Worm (Caenorhabditis elegans): Measurements from ENCODE around the gene nhr-120.

Gene nhr-120

DNA sequence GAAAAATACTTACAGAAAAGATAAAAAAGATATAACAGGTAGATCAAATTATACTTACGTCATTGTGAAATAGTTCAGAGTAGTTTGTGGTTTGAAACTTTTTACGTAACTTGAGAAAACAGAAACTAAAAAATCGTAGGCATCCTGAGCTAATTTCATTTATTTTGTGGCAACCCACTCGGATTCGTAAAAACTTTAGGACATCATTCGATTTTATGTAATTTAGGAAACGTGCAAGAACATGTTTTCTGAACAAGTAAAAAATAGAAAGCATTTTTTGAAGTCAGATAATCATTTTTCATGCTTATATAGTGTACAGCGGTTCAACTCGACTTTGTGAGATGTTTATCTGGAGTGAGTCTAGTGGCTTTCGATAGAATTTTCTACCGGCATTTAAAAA is 41.7 kb downstream of the nhr-120 start, which contains the start of gene hic-1:
hic-1 (minus strand) TSS at position 101 of the 400 bp plus-strand sequence.
- TF ChIP-seq lin-14 (GFP tag; optimal IDR thresholded peaks at IDR 0.05): peak; percentile 27
- TF ChIP-seq snu-23 (GFP tag; optimal IDR thresholded peaks at IDR 0.05): no peak

DNA sequence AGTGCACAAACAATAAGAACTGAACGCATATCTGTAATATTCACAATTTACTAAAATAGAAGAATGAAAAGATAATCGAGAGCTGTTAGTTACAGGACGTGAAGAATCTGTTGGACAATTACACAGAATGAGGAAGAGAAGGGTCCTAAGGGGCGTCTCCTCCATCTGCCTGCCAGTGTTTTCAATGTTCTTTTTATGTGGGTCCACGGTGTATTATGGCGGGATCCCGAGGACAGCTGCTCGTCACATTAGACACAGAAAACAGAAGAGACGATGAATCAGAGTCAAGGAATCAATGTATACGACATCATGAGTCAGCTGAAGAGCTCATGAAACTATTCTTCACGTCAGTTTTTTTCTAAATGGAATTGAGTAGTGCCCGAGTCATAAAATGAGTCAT is 43.3 kb downstream of the nhr-120 start, which contains the start of gene ttr-6:
ttr-6 (minus strand) TSS at position 33 of the 400 bp plus-strand sequence.
- no peak for TF ChIP-seq ceh-88 (GFP tag; IDR thresholded peaks at IDR 0.05)
- TF ChIP-seq pag-3 (tag; optimal IDR thresholded peaks at IDR 0.05; ENCODE audit: borderline replicate concordance, insufficient read depth): peak; percentile 34
- no peak for TF ChIP-seq efl-1 (optimal IDR thresholded peaks at IDR 0.05)
- TF ChIP-seq efl-1 (GFP tag; optimal IDR thresholded peaks at IDR 0.05 in 1 of 2): peak in 1 of 2 experiments; percentile 31
- TF ChIP-seq snu-23 (GFP tag; optimal IDR thresholded peaks at IDR 0.05): peak; percentile 2
- peak; percentile 69 for TF ChIP-seq rnt-1 (tag; optimal IDR thresholded peaks at IDR 0.05)
- TF ChIP-seq ama-1 (optimal IDR thresholded peaks at IDR 0.05): no peak
- peak; percentile 23; the same call in 1 of the 2 replicates for TF ChIP-seq nhr-19 (GFP tag; conservative IDR thresholded peaks at IDR 0.05)
- TF ChIP-seq ces-1 (GFP tag; optimal IDR thresholded peaks at IDR 0.05): no peak
- TF ChIP-seq lin-14 (GFP tag; optimal IDR thresholded peaks at IDR 0.05): peak; percentile 53
- peak; percentile 42 for TF ChIP-seq nhr-71 (tag; optimal IDR thresholded peaks at IDR 0.05)
- no peak for TF ChIP-seq tbx-2 (tag; optimal IDR thresholded peaks at IDR 0.05)
- no peak for TF ChIP-seq xbp-1 (tag; optimal IDR thresholded peaks at IDR 0.05)
- no peak for TF ChIP-seq nhr-28 (tag; optimal IDR thresholded peaks at IDR 0.05)

DNA sequence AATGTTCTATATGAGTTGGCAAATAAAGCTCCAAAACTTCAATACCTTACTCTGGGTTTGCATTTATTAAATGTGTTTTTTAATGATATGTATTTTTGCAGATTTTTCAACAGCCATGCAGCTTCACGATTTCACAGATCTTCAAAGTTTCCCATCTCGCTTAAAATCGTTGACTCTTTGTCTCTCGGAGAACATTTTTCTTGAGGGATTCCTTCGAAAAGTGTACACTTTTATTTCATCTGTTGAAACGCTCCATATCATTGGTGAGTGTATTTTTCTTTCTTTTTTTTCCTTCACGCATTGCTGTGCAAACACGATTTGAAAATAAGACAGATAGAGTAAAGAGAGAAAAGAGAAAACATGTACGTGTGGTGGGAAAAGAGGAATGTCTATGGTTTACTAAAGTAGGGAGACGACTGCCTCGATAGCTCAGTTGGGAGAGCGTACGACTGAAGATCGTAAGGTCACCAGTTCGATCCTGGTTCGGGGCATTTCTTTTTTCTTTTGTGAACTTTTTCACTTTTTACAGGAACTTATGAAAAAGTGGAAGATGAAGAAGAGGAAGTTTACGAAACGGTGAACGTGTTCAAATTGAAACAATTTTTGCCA is 47.1 kb downstream of the nhr-120 start:
- TF ChIP-seq zip-4 (GFP tag; optimal IDR thresholded peaks at IDR 0.05) (peak; percentile 34), swsn-7 (tag; optimal IDR thresholded peaks at IDR 0.05) (peak; percentile 76), efl-3 (GFP tag; optimal IDR thresholded peaks at IDR 0.05) (no peak), hpl-2 (GFP tag; optimal IDR thresholded peaks at IDR 0.05) (peak; percentile 14), fkh-4 (tag; optimal IDR thresholded peaks at IDR 0.05; ENCODE audit: borderline replicate concordance) (no peak), lsy-2 (tag; optimal IDR thresholded peaks at IDR 0.05) (peak; percentile 33 to 67), elt-2 (tag; optimal IDR thresholded peaks at IDR 0.05) (peak; percentile 33), mdl-1 (tag; optimal IDR thresholded peaks at IDR 0.05) (peak in 1 of 2 experiments; percentile 33), mep-1 (tag; optimal IDR thresholded peaks at IDR 0.05) (peak; percentile 70), snu-23 (GFP tag; optimal IDR thresholded peaks at IDR 0.05) (peak; percentile 85), sox-4 (tag; optimal IDR thresholded peaks at IDR 0.05) (no peak), nhr-84 (tag; optimal IDR thresholded peaks at IDR 0.05) (no peak), lir-3 (tag; optimal IDR thresholded peaks at IDR 0.05; ENCODE audit: poor library complexity) (peak; percentile 30), tbx-2 (tag; optimal IDR thresholded peaks at IDR 0.05) (peak; percentile 67), C16A3.4 (tag; optimal IDR thresholded peaks at IDR 0.05) (peak; percentile 71), dsc-1 (tag; optimal IDR thresholded peaks at IDR 0.05) (peak; percentile 79), ets-5 (GFP tag; IDR thresholded peaks at IDR 0.05) (no peak), nhr-19 (GFP tag; conservative IDR thresholded peaks at IDR 0.05) (peak; percentile 76), dpl-1 (GFP tag; optimal IDR thresholded peaks at IDR 0.05) (no peak), ztf-4 (tag; optimal IDR thresholded peaks at IDR 0.05) (peak; percentile 9), skn-1 (tag; optimal IDR thresholded peaks at IDR 0.05) (peak; percentile 32), hlh-4 (tag; optimal IDR thresholded peaks at IDR 0.05) (no peak), unc-130 (tag; optimal IDR thresholded peaks at IDR 0.05) (peak; percentile 13), nhr-90 (tag; optimal IDR thresholded peaks at IDR 0.05; ENCODE audit: poor library complexity) (peak; percentile 65), ama-1 (optimal IDR thresholded peaks at IDR 0.05) (no peak), nhr-20 (tag; optimal IDR thresholded peaks at IDR 0.05) (peak; percentile 71), fkh-10 (GFP tag; optimal IDR thresholded peaks at IDR 0.05) (peak; percentile 25), lin-35 (GFP tag; optimal IDR thresholded peaks at IDR 0.05) (peak; percentile 19 to 68), egl-13 (tag; optimal IDR thresholded peaks at IDR 0.05) (no peak), blmp-1 (tag; optimal IDR thresholded peaks at IDR 0.05) (peak; percentile 20), zag-1 (tag; optimal IDR thresholded peaks at IDR 0.05) (no peak), egl-27 (tag; optimal IDR thresholded peaks at IDR 0.05) (no peak), mab-9 (GFP tag; IDR thresholded peaks at IDR 0.05) (no peak), lin-14 (GFP tag; optimal IDR thresholded peaks at IDR 0.05) (peak; percentile 72), vab-15 (tag; optimal IDR thresholded peaks at IDR 0.05) (no peak), xbp-1 (tag; optimal IDR thresholded peaks at IDR 0.05) (peak; percentile 83), nhr-71 (tag; optimal IDR thresholded peaks at IDR 0.05) (peak; percentile 77), nhr-77 (tag; optimal IDR thresholded peaks at IDR 0.05) (peak; percentile 60), ztf-11 (tag; optimal IDR thresholded peaks at IDR 0.05) (no peak)
